Fruit fly (Drosophila melanogaster) ovary, adult (tissue): ENCODE data around the gene Ctr1B.
A peak's percentile ranks its signal among the peaks of the same experiment; 100 is the strongest.

ENCODE experiments used
- CG17801 ChIP-seq: fragments of 200-800 bp; optimal IDR thresholded peaks from 2 replicates; lab custom pipeline; 2019; ENCODE audit warnings: missing biosample characterization, mild to moderate bottlenecking, missing genetic modification characterization, moderate library complexity; ENCODE audit not compliant: partially characterized antibody

The Ctr1B gene

DNA sequence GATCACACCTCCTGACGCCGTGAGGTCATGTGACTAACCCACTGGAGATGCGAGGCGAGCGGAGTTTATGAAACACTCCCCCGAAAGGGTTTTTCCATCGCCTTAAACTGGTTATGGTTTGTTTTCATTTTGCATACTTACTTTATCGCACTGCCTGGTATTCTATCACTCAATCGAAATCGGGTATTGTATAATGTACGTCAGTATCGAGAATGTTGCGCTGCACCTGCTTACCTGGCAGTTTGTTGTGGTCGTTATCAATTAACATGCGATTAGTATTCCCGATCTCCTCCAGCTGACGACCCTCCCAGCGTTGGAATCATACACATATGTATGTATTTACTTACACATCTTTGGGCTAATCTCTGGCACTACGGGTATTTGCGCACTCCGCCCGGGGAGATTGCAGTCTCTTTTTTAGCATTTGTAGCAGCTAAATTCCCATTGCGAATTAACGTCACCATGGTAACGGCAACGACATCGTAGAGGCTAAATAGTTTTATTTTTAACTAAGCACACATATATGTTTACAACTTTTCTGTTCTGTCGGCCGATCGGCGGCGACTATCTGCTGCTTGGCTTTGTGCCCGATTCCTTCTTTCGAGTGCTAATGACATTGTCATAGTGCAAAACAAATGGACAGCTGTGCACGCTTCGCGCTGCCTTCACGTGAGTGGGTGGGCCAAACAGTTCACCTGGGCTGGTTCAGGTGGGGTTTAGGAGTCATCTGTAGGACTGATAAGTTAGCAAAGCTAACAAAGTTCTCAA lies 35.7 kb downstream of the Ctr1B start:
- TF ChIP-seq CG17801 (GFP tag; lab: Kevin White, UChicago): no peak

DNA sequence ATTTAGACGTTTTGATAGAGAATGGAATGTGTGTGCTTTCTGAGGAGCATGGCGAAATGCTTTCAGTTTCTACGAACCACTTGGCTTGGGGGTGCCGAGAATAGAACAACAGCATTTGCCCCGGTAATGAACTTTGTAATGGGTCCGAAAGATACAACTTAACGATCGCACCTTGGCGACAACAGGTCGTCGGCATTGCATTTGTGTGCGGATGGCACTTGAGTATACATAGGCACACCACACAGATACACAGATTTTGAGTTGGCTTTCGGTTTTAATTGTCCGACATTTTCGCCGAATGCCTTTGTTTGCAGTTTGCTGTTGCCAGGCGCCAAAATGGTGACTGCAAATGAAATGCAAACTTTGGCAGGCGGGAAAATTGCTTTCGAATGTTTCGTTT lies 36.6 kb downstream of the Ctr1B start:
- no peak for TF ChIP-seq CG17801 (GFP tag; lab: Kevin White, UChicago)

DNA sequence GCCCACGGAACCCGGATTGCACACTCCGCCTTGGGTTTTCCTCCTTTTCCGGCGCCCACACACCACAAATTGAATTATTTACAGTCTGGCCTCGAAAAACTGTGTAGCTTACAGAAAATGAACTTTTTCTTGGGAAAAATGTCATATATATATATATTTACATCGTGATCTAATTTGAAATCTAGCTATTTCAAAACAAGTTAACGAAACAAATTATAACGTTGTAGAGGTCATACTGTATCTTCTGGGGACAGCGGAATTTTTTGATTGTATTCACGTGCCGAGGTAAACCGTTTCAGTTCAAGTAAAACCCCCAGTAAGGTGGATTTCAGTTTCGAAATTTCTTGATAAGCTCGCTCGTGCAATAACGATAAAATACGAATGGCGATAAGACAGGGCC lies 37.0 kb downstream of the Ctr1B start:
- peak; percentile 66 for TF ChIP-seq CG17801 (GFP tag; lab: Kevin White, UChicago)

DNA sequence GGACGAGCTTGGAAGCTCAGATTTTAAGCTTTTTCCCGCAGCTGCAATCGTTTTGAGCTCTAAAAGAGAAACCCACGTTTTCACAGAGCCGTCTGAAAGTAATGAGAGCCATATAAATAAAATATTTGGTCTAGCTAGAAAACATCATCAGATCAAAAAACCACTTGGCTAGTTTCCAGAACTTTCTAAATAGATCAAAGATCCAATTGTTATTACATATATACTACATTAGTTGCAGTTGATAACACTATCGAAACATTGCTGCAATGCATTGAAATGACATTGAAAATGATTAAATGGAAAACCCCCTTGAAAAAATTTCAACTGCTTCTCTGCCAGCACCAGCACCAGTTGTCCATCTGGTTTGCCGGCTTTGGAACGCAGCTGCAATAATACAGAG lies 37.6 kb downstream of the Ctr1B start:
- TF ChIP-seq CG17801 (GFP tag; lab: Kevin White, UChicago): peak; percentile 63

DNA sequence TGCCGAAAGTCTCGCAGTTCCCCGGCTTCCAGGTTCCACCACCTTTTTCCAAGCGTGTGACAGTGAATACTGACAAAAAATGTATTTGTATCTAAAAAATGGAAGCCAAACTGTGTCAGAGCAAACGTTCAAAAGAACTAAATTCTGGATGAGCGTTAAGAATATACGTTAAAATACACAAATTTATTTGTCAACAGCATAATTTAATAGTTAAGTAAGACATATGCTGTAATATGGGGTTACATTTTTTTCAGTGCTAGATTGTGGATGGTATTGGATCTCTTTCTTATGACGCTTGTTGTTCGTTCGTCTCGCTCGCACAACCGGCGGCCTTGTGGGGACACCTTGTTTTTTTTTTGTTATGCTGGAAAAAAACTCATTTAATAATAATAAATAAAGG lies 38.2 kb downstream of the Ctr1B start:
- TF ChIP-seq CG17801 (GFP tag; lab: Kevin White, UChicago): no peak

DNA sequence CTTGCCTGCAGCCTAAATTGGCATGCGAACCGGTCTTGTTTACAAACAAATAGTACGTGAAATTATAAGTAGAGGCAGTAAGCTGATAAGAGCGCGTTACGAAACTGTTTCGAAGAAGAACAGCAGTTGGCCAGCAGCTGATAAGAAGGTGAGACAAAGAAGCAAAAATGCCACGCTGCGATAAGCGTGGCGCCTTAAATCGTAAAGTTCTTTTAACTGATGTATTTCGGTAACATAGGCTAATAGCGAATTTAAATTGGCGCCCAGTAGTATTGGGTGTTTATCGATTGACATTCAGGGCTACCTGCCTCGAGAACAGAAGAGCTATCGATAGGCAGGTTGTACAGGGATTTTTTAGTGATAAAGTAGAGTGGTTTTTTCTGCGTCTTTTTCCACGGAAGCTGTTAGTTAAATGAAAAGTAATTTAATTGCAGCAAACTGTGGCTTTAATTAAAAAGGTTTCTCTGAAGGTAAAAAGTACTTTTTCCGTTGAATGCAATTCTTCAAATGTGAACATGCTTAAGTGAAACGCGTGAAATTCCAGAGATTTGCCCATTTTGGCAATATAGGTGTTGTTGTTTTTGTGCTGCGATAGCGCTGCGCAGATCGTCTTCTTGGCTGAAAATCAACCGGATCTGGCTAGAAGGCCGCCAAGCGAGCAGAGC lies 39.3 kb downstream of the Ctr1B start, which contains the start of gene stck:
Gene stck, plus strand, starts transcription at position 353 of the 665 bp plus-strand sequence.
- TF ChIP-seq CG17801 (GFP tag; lab: Kevin White, UChicago): no peak

DNA sequence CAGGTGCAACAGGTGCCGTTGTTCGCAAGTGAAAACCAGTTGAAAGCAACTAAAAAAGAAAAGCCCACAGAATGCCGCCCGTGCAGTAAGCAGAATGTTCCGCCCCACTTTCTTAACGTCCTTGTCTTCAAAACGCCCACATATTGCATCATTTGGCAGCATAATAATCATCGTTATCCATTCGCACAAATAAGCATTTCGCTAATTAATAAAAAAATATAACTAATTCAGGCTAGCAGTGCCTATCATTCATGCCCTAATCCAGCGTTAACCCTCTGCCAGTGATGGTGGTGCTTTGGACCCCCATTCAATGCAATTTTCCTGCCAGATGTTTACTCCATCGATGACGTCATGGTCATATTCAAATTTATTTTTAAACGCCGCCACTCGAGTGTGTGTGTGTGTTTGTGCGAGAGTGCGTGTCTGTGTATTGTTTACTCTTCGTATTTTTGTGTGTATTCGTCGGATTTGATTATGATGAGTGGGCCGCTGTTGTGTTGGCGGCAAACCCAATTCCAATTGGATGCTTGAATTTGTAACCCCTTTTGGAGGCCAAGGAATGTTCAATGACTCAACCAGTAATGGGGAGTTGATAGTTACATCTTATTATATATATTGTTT lies 40.1 kb downstream of the Ctr1B start:
- TF ChIP-seq CG17801 (GFP tag; lab: Kevin White, UChicago): no peak

DNA sequence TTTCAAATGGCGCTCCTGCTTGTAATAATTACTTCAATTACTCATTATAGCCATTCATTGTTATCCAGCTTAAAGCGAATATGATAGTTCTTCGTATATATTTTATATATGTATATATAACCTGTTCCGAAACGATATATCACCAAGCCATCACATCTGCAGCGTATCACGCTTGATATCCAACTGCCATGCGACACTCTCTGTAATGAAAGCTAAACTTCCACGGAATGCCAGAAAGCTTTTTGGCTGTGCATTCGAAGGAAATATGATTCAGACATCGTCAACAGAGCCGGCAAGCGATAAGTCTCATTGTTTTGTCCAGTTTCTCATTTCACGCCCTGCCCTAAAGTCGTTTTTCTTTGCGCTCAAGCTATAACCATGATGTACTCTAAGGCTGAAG lies 40.6 kb downstream of the Ctr1B start:
- TF ChIP-seq CG17801 (GFP tag; lab: Kevin White, UChicago): no peak

DNA sequence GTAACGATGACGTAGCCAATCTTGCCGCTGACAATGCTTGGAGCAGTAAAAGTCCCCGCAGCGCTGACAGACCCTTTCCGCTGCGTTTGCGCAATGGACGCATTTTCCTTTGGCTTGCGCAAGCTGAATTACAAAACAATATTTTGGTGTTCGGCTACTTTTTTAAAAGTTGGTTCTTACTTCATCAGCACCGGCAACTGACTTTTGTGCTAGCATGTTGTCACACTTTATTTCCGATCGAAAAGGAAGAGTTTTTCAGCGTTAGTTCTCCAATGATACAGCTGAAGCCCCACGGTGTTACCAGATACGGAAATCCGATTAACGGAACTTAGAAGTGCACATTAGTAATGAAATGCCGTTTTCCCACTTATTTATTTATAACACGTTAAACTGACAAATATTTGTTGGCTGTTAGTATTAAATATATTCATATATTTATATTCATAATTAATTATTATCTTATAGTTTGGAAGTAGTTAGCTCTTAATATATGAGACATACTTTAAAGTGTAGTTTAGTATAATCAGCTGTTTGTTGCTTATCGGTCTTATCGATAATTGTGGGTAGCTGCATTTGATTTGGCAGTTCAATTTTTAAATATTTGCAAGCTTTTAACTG lies 45.0 kb downstream of the Ctr1B start, which contains the start of the genes Veneno and CG7963:
Gene Veneno, minus strand, starts transcription at position 296 of the 618 bp plus-strand sequence.
Gene CG7963, plus strand, starts transcription at position 568 of the 618 bp plus-strand sequence.
- TF ChIP-seq CG17801 (GFP tag; lab: Kevin White, UChicago): no peak

DNA sequence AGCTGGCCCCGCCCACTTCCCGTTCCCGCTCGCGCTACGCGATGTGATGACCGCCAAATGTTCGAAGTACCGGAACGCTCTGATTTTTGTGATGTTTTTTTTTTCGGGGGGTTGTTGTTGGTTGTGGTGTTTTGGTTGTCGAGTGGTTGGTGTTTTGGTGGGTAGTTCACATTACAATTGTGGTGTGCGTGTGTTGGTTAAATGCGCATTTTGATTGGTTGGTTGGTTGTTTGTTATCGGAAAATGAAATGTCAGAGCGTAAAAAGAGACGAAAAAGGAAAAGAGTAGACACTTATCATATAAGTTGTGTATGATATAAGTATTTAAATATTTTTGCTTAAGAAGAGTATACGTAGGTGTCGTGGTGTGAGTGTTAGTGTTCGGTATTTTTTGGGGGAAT lies 51.1 kb downstream of the Ctr1B start:
- no peak for TF ChIP-seq CG17801 (GFP tag; lab: Kevin White, UChicago)
